Worm (Caenorhabditis elegans) whole organism, L1 larva: ENCODE data around the gene C48B4.10.

Source experiments
- C04F5.9 ChIP-seq: sonication (generic microtip); optimal IDR thresholded peaks from 2 replicates; lab custom pipeline; 2016; ENCODE audit warnings: missing genetic modification characterization, missing compliant biosample characterization
- C34B4.2 ChIP-seq: sonication (generic microtip); optimal IDR thresholded peaks from 2 replicates; lab custom pipeline; 2017; ENCODE audit warnings: mild to moderate bottlenecking, missing genetic modification characterization, missing compliant biosample characterization
- F16B12.6 ChIP-seq: fragments of 150-350 bp; optimal IDR thresholded peaks from 2 replicates; lab custom pipeline; 2014; ENCODE audit warnings: missing biosample characterization, missing genetic modification characterization
- aha-1 ChIP-seq: fragments of 150-350 bp; optimal IDR thresholded peaks from 2 replicates; lab custom pipeline; 2014; ENCODE audit warnings: missing biosample characterization, missing genetic modification characterization
- aly-2 ChIP-seq: fragments of 150-350 bp; optimal IDR thresholded peaks from 2 replicates; lab custom pipeline; 2014; ENCODE audit warnings: missing biosample characterization, missing genetic modification characterization
- ama-1 ChIP-seq: fragments of 150-350 bp; optimal IDR thresholded peaks from 2 replicates; lab custom pipeline; 2014
- ceh-82 ChIP-seq, 3 experiments: fragments of 150-350 bp in 1 of 3; sonication (generic microtip) in 2 of 3; optimal IDR thresholded peaks; 2 replicates each; lab custom pipeline; 2014 to 2017; ENCODE audit warnings: missing biosample characterization in 3 of 3, missing genetic modification characterization in 3 of 3
- dpl-1 ChIP-seq, 3 experiments: fragments of 150-350 bp in 2 of 3; sonication (generic microtip) in 1 of 3; optimal IDR thresholded peaks; 2 replicates each; lab custom pipeline; 2014 to 2017; ENCODE audit warnings: missing biosample characterization in 3 of 3, missing genetic modification characterization in 3 of 3, missing genetic modification reagents in 3 of 3
- efl-1 ChIP-seq, 4 experiments: fragments of 150-350 bp; optimal IDR thresholded peaks in 3 of 4; peaks in 1 of 4; 1 replicate in 1 of 4; 2 replicates in 3 of 4; lab custom pipeline; 2014; ENCODE audit warnings: missing biosample characterization in 2 of 4, missing genetic modification characterization in 2 of 4, missing genetic modification reagents in 2 of 4
- egl-27 ChIP-seq, 2 experiments: fragments of 150-350 bp in 1 of 2; sonication (generic microtip); optimal IDR thresholded peaks; 3 replicates each; lab custom pipeline; 2017 to 2018; ENCODE audit warnings: missing biosample characterization in 2 of 2, missing genetic modification characterization in 2 of 2, missing genetic modification reagents in 2 of 2
- elt-2 ChIP-seq: sonication (generic microtip); optimal IDR thresholded peaks from 2 replicates; lab custom pipeline; 2016; ENCODE audit warnings: missing genetic modification characterization, mild to moderate bottlenecking, inconsistent platforms, missing compliant biosample characterization, missing genetic modification reagents
- elt-3 ChIP-seq, 6 experiments: fragments of 150-350 bp in 1 of 6; sonication (generic microtip); optimal IDR thresholded peaks; 2 replicates each; lab custom pipeline; 2017 to 2018; ENCODE audit warnings: missing biosample characterization in 6 of 6, missing genetic modification characterization in 6 of 6, inconsistent platforms in 1 of 6
- fkh-4 ChIP-seq: sonication (generic microtip); optimal IDR thresholded peaks from 2 replicates; lab custom pipeline; 2016; ENCODE audit warnings: missing compliant biosample characterization, missing genetic modification characterization, borderline replicate concordance
- fkh-8 ChIP-seq: sonication (generic microtip); optimal IDR thresholded peaks from 2 replicates; lab custom pipeline; 2016; ENCODE audit warnings: mild to moderate bottlenecking, missing genetic modification characterization, missing compliant biosample characterization
- hlh-17 ChIP-seq: fragments of 200-800 bp; sonication (Bioruptor generic); optimal IDR thresholded peaks from 2 replicates; lab custom pipeline; 2018; ENCODE audit warnings: missing genetic modification characterization, mild to moderate bottlenecking, missing compliant biosample characterization, moderate library complexity, borderline replicate concordance
- hlh-4 ChIP-seq: sonication (generic microtip); optimal IDR thresholded peaks from 2 replicates; lab custom pipeline; 2016; ENCODE audit warnings: mild to moderate bottlenecking, missing genetic modification characterization, missing compliant biosample characterization
- lin-13 ChIP-seq: fragments of 150-350 bp; optimal IDR thresholded peaks from 2 replicates; lab custom pipeline; 2014; ENCODE audit warnings: missing biosample characterization, missing genetic modification reagents, missing genetic modification characterization
- lin-14 ChIP-seq: fragments of 200-800 bp; sonication (Bioruptor generic); optimal IDR thresholded peaks from 2 replicates; lab custom pipeline; 2018; ENCODE audit warnings: mild to moderate bottlenecking, missing genetic modification characterization, moderate library complexity, missing compliant biosample characterization
- lin-15B ChIP-seq: fragments of 150-350 bp; sonication (generic microtip); optimal IDR thresholded peaks from 3 replicates; lab custom pipeline; 2014; ENCODE audit warnings: missing biosample characterization, missing genetic modification characterization
- lin-35 ChIP-seq, 2 experiments: fragments of 150-350 bp; optimal IDR thresholded peaks; 2 replicates each; lab custom pipeline; 2014; ENCODE audit warnings: missing biosample characterization in 2 of 2, missing genetic modification characterization in 2 of 2, missing genetic modification reagents in 2 of 2
- lir-3 ChIP-seq: sonication (generic microtip); optimal IDR thresholded peaks from 2 replicates; lab custom pipeline; 2016; ENCODE audit warnings: mild to moderate bottlenecking, missing genetic modification characterization, moderate library complexity, missing compliant biosample characterization; ENCODE audit not compliant: poor library complexity
- lsy-2 ChIP-seq, 2 experiments: fragments of 150-350 bp; optimal IDR thresholded peaks; 2 replicates each; lab custom pipeline; 2014; ENCODE audit warnings: missing biosample characterization in 2 of 2, missing genetic modification characterization in 2 of 2
- nhr-11 ChIP-seq: fragments of 150-350 bp; optimal IDR thresholded peaks from 2 replicates; lab custom pipeline; 2014; ENCODE audit warnings: missing biosample characterization, missing genetic modification characterization
- nhr-19 ChIP-seq: fragments of 200-800 bp; sonication (Bioruptor generic); conservative IDR thresholded peaks from 2 replicates; pipeline ENCODE4 v1.3.6; 2022; ENCODE audit warnings: missing genetic modification characterization, missing compliant biosample characterization
- nhr-20 ChIP-seq: sonication (generic microtip); optimal IDR thresholded peaks from 2 replicates; lab custom pipeline; 2016; ENCODE audit warnings: mild to moderate bottlenecking, missing genetic modification characterization, missing compliant biosample characterization
- nhr-77 ChIP-seq: fragments of 150-350 bp; optimal IDR thresholded peaks from 2 replicates; lab custom pipeline; 2014; ENCODE audit warnings: missing biosample characterization, missing genetic modification characterization
- nhr-84 ChIP-seq: sonication (generic microtip); optimal IDR thresholded peaks from 2 replicates; lab custom pipeline; 2017; ENCODE audit warnings: missing biosample characterization, missing genetic modification characterization
- pqm-1 ChIP-seq: sonication (generic microtip); optimal IDR thresholded peaks from 3 replicates; lab custom pipeline; 2017; ENCODE audit warnings: missing biosample characterization, missing genetic modification characterization
- skn-1 ChIP-seq: fragments of 150-350 bp; optimal IDR thresholded peaks from 2 replicates; lab custom pipeline; 2014; ENCODE audit warnings: missing biosample characterization, missing genetic modification characterization
- snpc-4 ChIP-seq: fragments of 150-350 bp; optimal IDR thresholded peaks from 2 replicates; lab custom pipeline; 2014; ENCODE audit warnings: missing biosample characterization, missing genetic modification characterization
- snu-23 ChIP-seq: sonication (generic microtip); optimal IDR thresholded peaks from 2 replicates; lab custom pipeline; 2016; ENCODE audit warnings: missing genetic modification characterization, missing compliant biosample characterization
- sptf-1 ChIP-seq: fragments of 150-350 bp; optimal IDR thresholded peaks from 2 replicates; lab custom pipeline; 2014; ENCODE audit warnings: missing biosample characterization, missing genetic modification characterization
- tbx-2 ChIP-seq: sonication (generic microtip); optimal IDR thresholded peaks from 2 replicates; lab custom pipeline; 2016; ENCODE audit warnings: missing genetic modification characterization, missing compliant biosample characterization
- tlp-1 ChIP-seq: fragments of 150-350 bp; optimal IDR thresholded peaks from 2 replicates; lab custom pipeline; 2014; ENCODE audit warnings: missing biosample characterization, missing genetic modification characterization
- unc-30 ChIP-seq: sonication (generic microtip); optimal IDR thresholded peaks from 2 replicates; lab custom pipeline; 2017; ENCODE audit warnings: missing biosample characterization, missing genetic modification characterization
- unc-98 ChIP-seq: fragments of 200-800 bp; sonication (Bioruptor generic); IDR thresholded peaks from 2 replicates; pipeline ENCODE4 v1.3.6; 2022; ENCODE audit warnings: missing genetic modification characterization, missing compliant biosample characterization
- vab-15 ChIP-seq: sonication (generic microtip); optimal IDR thresholded peaks from 2 replicates; lab custom pipeline; 2017; ENCODE audit warnings: missing genotype, mild to moderate bottlenecking, missing genetic modification characterization, missing compliant biosample characterization
- xbp-1 ChIP-seq: sonication (generic microtip); optimal IDR thresholded peaks from 2 replicates; lab custom pipeline; 2016; ENCODE audit warnings: missing genetic modification characterization, missing compliant biosample characterization
- zip-4 ChIP-seq: fragments of 200-800 bp; sonication (Bioruptor generic); optimal IDR thresholded peaks from 2 replicates; lab custom pipeline; 2018; ENCODE audit warnings: mild to moderate bottlenecking, missing genetic modification characterization, moderate library complexity, missing compliant biosample characterization
- ztf-4 ChIP-seq: fragments of 150-350 bp; optimal IDR thresholded peaks from 2 replicates; lab custom pipeline; 2014; ENCODE audit warnings: missing biosample characterization, missing genetic modification characterization

Gene C48B4.10

ce11 chrIII:9580039-9580891 lies 16.0 kb upstream of the C48B4.10 start, which contains the start of gene ced-7 (continued):
- no peak for TF ChIP-seq nhr-19 (GFP tag; lab: Robert Waterston, UW)
- TF ChIP-seq tbx-2 (tag; lab: Kevin White, UChicago): no peak
- no peak for TF ChIP-seq nhr-11
- TF ChIP-seq lin-15B (tag; lab: Kevin White, UChicago): no peak
- peak; percentile 8 for TF ChIP-seq F16B12.6
- no peak for TF ChIP-seq elt-3 (tag; optimal IDR thresholded peaks at IDR 0.05; lab: Kevin White, UChicago)
- no peak for TF ChIP-seq hlh-4 (tag; lab: Kevin White, UChicago)
- TF ChIP-seq unc-98 (GFP tag; lab: Robert Waterston, UW): no peak
- TF ChIP-seq unc-30: no peak
- TF ChIP-seq pqm-1 (tag; lab: Kevin White, UChicago): no peak
- no peak for TF ChIP-seq ama-1 (lab: Kevin White, UChicago)
- TF ChIP-seq snpc-4 (tag; lab: Kevin White, UChicago): no peak
- TF ChIP-seq efl-1 (optimal IDR thresholded peaks at IDR 0.05; lab: Kevin White, UChicago): peak; percentile 30 to 39
- peak; percentile 49 to 92 for TF ChIP-seq efl-1 (GFP tag; optimal IDR thresholded peaks at IDR 0.05 in 1 of 2; lab: Kevin White, UChicago)
- TF ChIP-seq tlp-1 (tag; lab: Kevin White, UChicago): no peak
- no peak for TF ChIP-seq fkh-4
- TF ChIP-seq dpl-1 (GFP tag; optimal IDR thresholded peaks at IDR 0.05; lab: Kevin White, UChicago): peak in 2 of 3 experiments; percentile 4 to 52
- TF ChIP-seq vab-15 (tag; lab: Kevin White, UChicago): no peak
- no peak for TF ChIP-seq nhr-84
- TF ChIP-seq C04F5.9 (tag; lab: Kevin White, UChicago): no peak
- TF ChIP-seq skn-1 (tag; lab: Kevin White, UChicago): no peak
- TF ChIP-seq zip-4 (GFP tag; lab: Kevin White, UChicago): no peak
- no peak for TF ChIP-seq ztf-4 (tag; lab: Kevin White, UChicago)
- no peak for TF ChIP-seq aly-2 (tag; lab: Kevin White, UChicago)
- no peak for TF ChIP-seq lin-13 (GFP tag; lab: Kevin White, UChicago)
- TF ChIP-seq C34B4.2 (tag; lab: Kevin White, UChicago): no peak
- TF ChIP-seq lir-3: no peak
- no peak for TF ChIP-seq elt-2 (tag; lab: Kevin White, UChicago)
- TF ChIP-seq aha-1 (tag; lab: Kevin White, UChicago): no peak
- no peak for TF ChIP-seq snu-23 (GFP tag; lab: Kevin White, UChicago)
- TF ChIP-seq nhr-77 (tag; lab: Kevin White, UChicago): no peak
- peak; percentile 74 for TF ChIP-seq lin-14 (GFP tag; lab: Kevin White, UChicago)
- TF ChIP-seq nhr-20 (tag; lab: Kevin White, UChicago): peak; percentile 9
- no peak for TF ChIP-seq hlh-17 (GFP tag; lab: Kevin White, UChicago)

- peak; percentile 3 for TF ChIP-seq tbx-2 (tag; lab: Kevin White, UChicago)
- no peak for TF ChIP-seq snu-23 (GFP tag; lab: Kevin White, UChicago)
- peak; percentile 78 for TF ChIP-seq xbp-1 (tag; lab: Kevin White, UChicago)
- no peak for TF ChIP-seq sptf-1 (tag; lab: Kevin White, UChicago)
- no peak for TF ChIP-seq nhr-84
- TF ChIP-seq fkh-8: no peak
- TF ChIP-seq lin-15B (tag; lab: Kevin White, UChicago): peak; percentile 9
- no peak for TF ChIP-seq egl-27 (tag; optimal IDR thresholded peaks at IDR 0.05; lab: Kevin White, UChicago)
- peak in 1 of 2 experiments; percentile 59 for TF ChIP-seq lsy-2 (tag; optimal IDR thresholded peaks at IDR 0.05; lab: Kevin White, UChicago)
- TF ChIP-seq ceh-82 (tag; optimal IDR thresholded peaks at IDR 0.05; lab: Kevin White, UChicago): no peak
- peak in 1 of 2 experiments; percentile 81 for TF ChIP-seq efl-1 (optimal IDR thresholded peaks at IDR 0.05; lab: Kevin White, UChicago)
- peak; percentile 84 to 98 for TF ChIP-seq efl-1 (GFP tag; optimal IDR thresholded peaks at IDR 0.05 in 1 of 2; lab: Kevin White, UChicago)
- TF ChIP-seq lin-35 (GFP tag; optimal IDR thresholded peaks at IDR 0.05; lab: Kevin White, UChicago): peak; percentile 59 to 81
- TF ChIP-seq dpl-1 (GFP tag; optimal IDR thresholded peaks at IDR 0.05; lab: Kevin White, UChicago): peak; percentile 66 to 77 (median 75)
Observed at ce11 chrIII:9570869-9571268, 6.6 kb upstream of the C48B4.10 start.
